Fruit fly (Drosophila melanogaster): ENCODE measurements around the gene CG32988.

Gene CG32988

DNA sequence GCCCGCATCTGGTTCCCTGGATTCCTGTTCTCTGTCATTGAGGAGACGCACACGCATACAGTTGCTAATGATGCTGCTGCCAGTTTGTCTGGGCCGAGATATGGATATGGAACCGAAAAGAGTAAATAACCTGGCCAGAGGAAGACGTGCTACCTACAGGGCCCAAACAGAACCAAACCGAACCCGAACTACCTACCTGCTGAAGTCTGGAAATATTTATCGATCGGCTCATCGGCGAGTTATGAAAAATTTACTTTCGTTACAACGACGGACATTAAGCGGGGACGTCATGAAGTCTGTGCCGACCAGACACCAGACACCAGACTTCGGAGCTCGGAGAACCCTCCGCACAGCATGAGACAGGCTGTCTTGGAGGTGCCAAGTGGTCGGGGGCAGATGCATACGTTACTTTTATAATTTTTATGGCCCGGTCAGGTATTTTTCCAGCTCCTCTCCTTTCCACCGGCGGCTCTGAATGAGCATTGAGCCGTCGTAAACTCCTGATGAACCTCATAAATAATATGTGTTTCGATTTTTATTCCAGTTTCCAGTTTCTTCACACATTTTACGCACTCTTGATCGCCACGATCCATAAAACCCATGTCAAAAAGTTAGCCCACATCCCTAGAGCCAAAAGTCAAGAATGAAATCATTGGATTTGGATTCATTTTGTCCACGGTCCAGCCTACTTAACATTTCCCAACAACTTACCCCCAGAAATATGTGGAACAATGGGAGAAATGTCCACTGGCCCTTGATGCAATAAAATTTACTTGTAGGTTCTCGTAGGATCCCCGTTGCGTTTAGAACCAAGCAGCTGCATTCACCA lies 17.7 kb upstream of the CG32988 start (continued):
- TF ChIP-seq CG15479 (GFP tag; optimal IDR thresholded peaks at IDR 0.05) (peak; percentile 65), pfk (GFP tag; optimal IDR thresholded peaks at IDR 0.05) (no peak), twi (tag; optimal IDR thresholded peaks at IDR 0.05) (peak; percentile 45), ranshi (GFP tag; IDR thresholded peaks at IDR 0.05) (no peak), CG7271 (tag; optimal IDR thresholded peaks at IDR 0.05) (peak; percentile 6), CG12104 (GFP tag; optimal IDR thresholded peaks at IDR 0.05) (no peak), CG6791 (GFP tag; IDR thresholded peaks at IDR 0.05; ENCODE audit: partially characterized antibody) (no peak), Opbp (GFP tag; IDR thresholded peaks at IDR 0.05; ENCODE audit: partially characterized antibody) (no peak), CG2199 (GFP tag; IDR thresholded peaks at IDR 0.05) (peak; percentile 78; the same call in 2 of the 3 replicates), zfh1 (GFP tag; IDR thresholded peaks at IDR 0.05) (no peak), CG12071 (GFP tag; optimal IDR thresholded peaks at IDR 0.05) (no peak), CG18764 (GFP tag; optimal IDR thresholded peaks at IDR 0.05) (no peak), CG18619 (GFP tag; optimal IDR thresholded peaks at IDR 0.05) (no peak), Mad (GFP tag; optimal IDR thresholded peaks at IDR 0.05) (no peak), sens (GFP tag) (peak; percentile 61), CG16779 (GFP tag; IDR thresholded peaks at IDR 0.05) (no peak), CG12299 (tag; optimal IDR thresholded peaks at IDR 0.05) (no peak)

DNA sequence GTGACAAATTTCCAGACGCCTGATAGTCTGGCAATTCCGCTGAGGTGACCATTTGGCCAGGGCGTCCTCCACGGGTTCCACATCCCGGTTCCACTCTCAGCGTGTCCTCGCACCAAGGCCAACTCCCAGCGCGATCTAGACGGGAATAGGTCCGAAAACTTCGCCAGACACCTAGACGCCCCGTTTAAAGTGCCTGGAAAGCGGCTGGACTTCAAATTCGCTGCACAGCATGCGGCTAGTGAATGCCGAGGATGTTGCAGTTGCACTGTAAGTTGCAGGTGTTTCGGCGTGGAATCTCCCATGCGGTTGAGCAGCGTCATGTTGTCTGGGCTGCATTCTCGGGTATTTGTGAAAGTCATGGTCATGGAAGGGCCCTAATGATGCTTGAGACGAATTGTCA lies 15.5 kb upstream of the CG32988 start:
- 0 out of 3 replicates have a peak, but pooled peaks have one; percentile 5 for TF ChIP-seq ken (GFP tag; IDR thresholded peaks at IDR 0.05)
- TF ChIP-seq ac (GFP tag; optimal IDR thresholded peaks at IDR 0.05): peak; percentile 30
- TF ChIP-seq D (optimal IDR thresholded peaks at IDR 0.05): peak; percentile 47
- TF ChIP-seq D (GFP tag; optimal IDR thresholded peaks at IDR 0.05): no peak
- peak; percentile 63 for TF ChIP-seq twi (tag; optimal IDR thresholded peaks at IDR 0.05)
- no peak for TF ChIP-seq CG6765 (GFP tag; optimal IDR thresholded peaks at IDR 0.05)
- no peak for TF ChIP-seq sima (GFP tag; optimal IDR thresholded peaks at IDR 0.05)
- peak in 1 of 2 experiments; percentile 80 for TF ChIP-seq tll (GFP tag; optimal IDR thresholded peaks at IDR 0.05)
- TF ChIP-seq zen (tag; optimal IDR thresholded peaks at IDR 0.05): peak; percentile 99
- TF ChIP-seq CG4424 (GFP tag; optimal IDR thresholded peaks at IDR 0.05): no peak

DNA sequence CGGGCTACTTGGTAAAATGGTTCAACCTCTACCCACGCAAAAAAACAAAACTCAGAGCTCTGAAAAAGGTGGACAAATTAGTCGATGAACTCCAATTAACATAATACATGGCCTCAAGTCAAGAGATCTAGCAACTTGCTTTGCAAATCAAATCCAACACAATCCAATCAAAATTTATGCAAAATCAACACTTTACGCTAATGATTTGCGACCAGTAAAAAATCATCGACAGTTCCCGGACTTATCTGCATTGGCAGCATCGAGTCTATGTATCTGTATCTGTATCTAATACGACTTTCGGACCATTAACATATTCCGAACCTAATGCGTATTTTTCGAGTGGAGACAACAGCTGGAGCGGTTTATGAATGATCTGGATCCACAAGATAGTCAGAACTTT lies 13.6 kb upstream of the CG32988 start:
- TF ChIP-seq vvl (GFP tag; IDR thresholded peaks at IDR 0.05) (peak; percentile 53; the same call in 1 of the 2 replicates), CG2875 (GFP tag; optimal IDR thresholded peaks at IDR 0.05) (no peak), CG4282 (GFP tag; optimal IDR thresholded peaks at IDR 0.05) (no peak), hbn (GFP tag; IDR thresholded peaks at IDR 0.05; ENCODE audit: partially characterized antibody) (no peak), CG13894 (tag; optimal IDR thresholded peaks at IDR 0.05) (peak; percentile 30), org-1 (GFP tag; optimal IDR thresholded peaks at IDR 0.05) (no peak), CG9817 (tag; optimal IDR thresholded peaks at IDR 0.05) (no peak), chinmo (GFP tag; IDR thresholded peaks at IDR 0.05; ENCODE audit: partially characterized antibody) (0 out of 4 replicates have a peak, but pooled peaks have one; percentile 41), Tbp (GFP tag; optimal IDR thresholded peaks at IDR 0.05) (no peak), CG8765 (GFP tag; IDR thresholded peaks at IDR 0.05) (no peak), abd-A (tag; optimal IDR thresholded peaks at IDR 0.05) (peak; percentile 63), inv (GFP tag; IDR thresholded peaks at IDR 0.05; ENCODE audit: partially characterized antibody) (no peak), fu2 (GFP tag; optimal IDR thresholded peaks at IDR 0.05) (no peak), Atf3 (GFP tag; optimal IDR thresholded peaks at IDR 0.05) (no peak), CG12744 (GFP tag; optimal IDR thresholded peaks at IDR 0.05) (no peak), CG6854 (GFP tag; optimal IDR thresholded peaks at IDR 0.05) (no peak), CG12769 (tag; optimal IDR thresholded peaks at IDR 0.05) (peak; percentile 8), Dll (GFP tag; IDR thresholded peaks at IDR 0.05; ENCODE audit: partially characterized antibody) (no peak), her (GFP tag; optimal IDR thresholded peaks at IDR 0.05) (no peak), CG1832 (GFP tag; optimal IDR thresholded peaks at IDR 0.05) (no peak), ase (GFP tag; IDR thresholded peaks at IDR 0.05) (no peak), br (optimal IDR thresholded peaks at IDR 0.05) (no peak)
